6 worm cellular contexts compared by ENCODE assay signal in the genomic region with DNA sequence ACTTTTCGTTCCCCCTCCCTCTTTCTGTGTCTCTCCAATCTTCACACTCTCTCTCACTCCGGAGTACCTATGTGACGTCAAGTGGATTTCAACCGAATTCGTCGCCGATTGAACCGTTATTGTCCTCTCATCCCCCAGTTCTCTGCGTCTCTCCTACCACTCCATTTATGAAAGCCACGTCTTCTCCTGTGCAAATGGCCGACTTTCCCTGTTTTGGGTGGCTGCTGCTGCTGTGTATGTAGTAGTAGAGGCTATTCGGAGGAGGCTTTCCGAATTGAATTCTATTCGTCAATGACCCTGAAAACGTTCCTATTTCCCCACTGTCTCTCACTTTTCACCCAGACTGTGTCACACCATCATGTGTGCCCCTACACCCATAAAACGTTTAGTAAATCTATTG.
TF ChIP-seq lines count a peak whose summit lies in the region.

No protein-coding gene starts in this region.

TF ChIP-seq in whole organism, L1 larva, 84 proteins besides CTCF, POLR2A, EP300 and RAD21:
- no peak for TF ChIP-seq elt-2 (tag; optimal IDR thresholded peaks at IDR 0.05; lab: Kevin White, UChicago)
- no peak for TF ChIP-seq tlp-1 (tag; optimal IDR thresholded peaks at IDR 0.05; lab: Kevin White, UChicago)
- no peak for TF ChIP-seq ceh-88 (GFP tag; IDR thresholded peaks at IDR 0.05; lab: Robert Waterston, UW)
- TF ChIP-seq aly-2 (tag; optimal IDR thresholded peaks at IDR 0.05; lab: Kevin White, UChicago), result no peak
- TF ChIP-seq ceh-82 (tag; optimal IDR thresholded peaks at IDR 0.05; lab: Kevin White, UChicago), result no peak
- TF ChIP-seq nhr-85 (tag; lab: Kevin White, UChicago), result peak; percentile 27
- TF ChIP-seq lin-13 (GFP tag; optimal IDR thresholded peaks at IDR 0.05; lab: Kevin White, UChicago), result no peak
- TF ChIP-seq aha-1 (tag; optimal IDR thresholded peaks at IDR 0.05; lab: Kevin White, UChicago), result no peak
- TF ChIP-seq dpl-1 (GFP tag; optimal IDR thresholded peaks at IDR 0.05; lab: Kevin White, UChicago), result no peak
- TF ChIP-seq blmp-1 (tag; optimal IDR thresholded peaks at IDR 0.05; lab: Kevin White, UChicago), result peak; percentile 95
- TF ChIP-seq Y116A8C.19 (tag; optimal IDR thresholded peaks at IDR 0.05; lab: Kevin White, UChicago; ENCODE audit: borderline replicate concordance), result no peak
- no peak for TF ChIP-seq ets-5 (GFP tag; IDR thresholded peaks at IDR 0.05; lab: Robert Waterston, UW)
- TF ChIP-seq C16A3.4 (tag; optimal IDR thresholded peaks at IDR 0.05; lab: Kevin White, UChicago), result no peak
- peak; percentile 5 for TF ChIP-seq snu-23 (GFP tag; optimal IDR thresholded peaks at IDR 0.05; lab: Kevin White, UChicago)
TF ChIP-seq in whole organism, L1 larva: peak in this region for 3.

TF ChIP-seq in whole organism, L2 larva, 48 proteins besides CTCF, POLR2A, EP300 and RAD21:
- TF ChIP-seq sem-4 (tag; optimal IDR thresholded peaks at IDR 0.05; lab: Kevin White, UChicago) (peak; percentile 18), blmp-1 (tag; optimal IDR thresholded peaks at IDR 0.05; lab: Kevin White, UChicago; ENCODE audit: insufficient read depth) (peak; percentile 27), aly-2 (tag; optimal IDR thresholded peaks at IDR 0.05; lab: Kevin White, UChicago) (no peak), nhr-129 (tag; optimal IDR thresholded peaks at IDR 0.05; lab: Kevin White, UChicago) (peak; percentile 44), nhr-12 (tag; optimal IDR thresholded peaks at IDR 0.05; lab: Kevin White, UChicago) (no peak), nhr-25 (tag; optimal IDR thresholded peaks at IDR 0.05; lab: Kevin White, UChicago) (peak; percentile 34), sma-3 (GFP tag; optimal IDR thresholded peaks at IDR 0.05; lab: Kevin White, UChicago) (peak; percentile 26)

TF ChIP-seq in whole organism, L3 larva, 47 proteins besides CTCF, POLR2A, EP300 and RAD21:
- TF ChIP-seq jun-1 (tag; optimal IDR thresholded peaks at IDR 0.05; lab: Kevin White, UChicago) (no peak), nhr-23 (tag; optimal IDR thresholded peaks at IDR 0.05; lab: Kevin White, UChicago) (peak; percentile 70), hmg-11 (tag; optimal IDR thresholded peaks at IDR 0.05; lab: Kevin White, UChicago) (no peak), egl-5 (tag; optimal IDR thresholded peaks at IDR 0.05; lab: Kevin White, UChicago) (no peak), ceh-28 (tag; optimal IDR thresholded peaks at IDR 0.05; lab: Kevin White, UChicago) (peak; percentile 12), nhr-25 (tag; optimal IDR thresholded peaks at IDR 0.05; lab: Kevin White, UChicago) (peak; percentile 86), lsy-12 (tag; optimal IDR thresholded peaks at IDR 0.05; lab: Kevin White, UChicago) (no peak)

TF ChIP-seq in whole organism, L4 larva, 104 proteins besides CTCF, POLR2A, EP300 and RAD21:
- TF ChIP-seq ceh-82 (tag; optimal IDR thresholded peaks at IDR 0.05; lab: Kevin White, UChicago) (no peak), nhr-28 (tag; optimal IDR thresholded peaks at IDR 0.05; lab: Kevin White, UChicago) (peak; percentile 3), hif-1 (tag; optimal IDR thresholded peaks at IDR 0.05; lab: Kevin White, UChicago) (no peak), unc-62 (GFP tag; optimal IDR thresholded peaks at IDR 0.05 in 1 of 2; lab: Kevin White, UChicago) (peak in 1 of 2 experiments; percentile 87), unc-62 (tag; optimal IDR thresholded peaks at IDR 0.05; lab: Kevin White, UChicago) (no peak), nhr-25 (tag; optimal IDR thresholded peaks at IDR 0.05; lab: Kevin White, UChicago; ENCODE audit: borderline replicate concordance, insufficient read depth) (peak; percentile 37), ztf-11 (tag; optimal IDR thresholded peaks at IDR 0.05; lab: Kevin White, UChicago) (no peak)

TF ChIP-seq in whole organism, late embryonic, 69 proteins besides CTCF, POLR2A, EP300 and RAD21:
- no peak for TF ChIP-seq ceh-24 (tag; optimal IDR thresholded peaks at IDR 0.05; lab: Kevin White, UChicago)
- no peak for TF ChIP-seq unc-42 (tag; optimal IDR thresholded peaks at IDR 0.05; lab: Kevin White, UChicago)
- no peak for TF ChIP-seq T23F11.4 (GFP tag; optimal IDR thresholded peaks at IDR 0.05; lab: Kevin White, UChicago)
- TF ChIP-seq nhr-11 (tag; optimal IDR thresholded peaks at IDR 0.05; lab: Kevin White, UChicago), result no peak
- TF ChIP-seq K09A11.1 (tag; optimal IDR thresholded peaks at IDR 0.05; lab: Kevin White, UChicago; ENCODE audit: insufficient read depth), result no peak
- no peak for TF ChIP-seq pag-3 (tag; optimal IDR thresholded peaks at IDR 0.05; lab: Kevin White, UChicago; ENCODE audit: borderline replicate concordance)
- TF ChIP-seq sox-4 (tag; optimal IDR thresholded peaks at IDR 0.05; lab: Kevin White, UChicago), result no peak
- no peak for TF ChIP-seq fkh-10 (GFP tag; optimal IDR thresholded peaks at IDR 0.05; lab: Kevin White, UChicago)
- no peak for TF ChIP-seq ceh-2 (tag; optimal IDR thresholded peaks at IDR 0.05; lab: Kevin White, UChicago)
- TF ChIP-seq hlh-8 (tag; optimal IDR thresholded peaks at IDR 0.05; lab: Kevin White, UChicago), result no peak
- no peak for TF ChIP-seq pat-9 (tag; optimal IDR thresholded peaks at IDR 0.05; lab: Kevin White, UChicago)
- TF ChIP-seq pros-1 (tag; optimal IDR thresholded peaks at IDR 0.05; lab: Kevin White, UChicago), result peak; percentile 48
- no peak for TF ChIP-seq fax-1 (tag; optimal IDR thresholded peaks at IDR 0.05; lab: Kevin White, UChicago)
- TF ChIP-seq ceh-31 (tag; optimal IDR thresholded peaks at IDR 0.05; lab: Kevin White, UChicago), result peak; percentile 31
- TF ChIP-seq ceh-6 (GFP tag; optimal IDR thresholded peaks at IDR 0.05; lab: Kevin White, UChicago), result no peak
TF ChIP-seq in whole organism, late embryonic: peak in this region for 2.

TF ChIP-seq in whole organism, mixed stage, embryonic, 35 proteins besides CTCF, POLR2A, EP300 and RAD21:
- no peak for TF ChIP-seq pha-4 (tag; optimal IDR thresholded peaks at IDR 0.05; lab: Kevin White, UChicago)
- TF ChIP-seq nhr-12 (tag; optimal IDR thresholded peaks at IDR 0.05; lab: Kevin White, UChicago), result no peak
- no peak for TF ChIP-seq bed-3 (GFP tag; optimal IDR thresholded peaks at IDR 0.05; lab: Kevin White, UChicago)
- TF ChIP-seq sptf-1 (tag; optimal IDR thresholded peaks at IDR 0.05; lab: Kevin White, UChicago), result no peak
- no peak for TF ChIP-seq mab-5 (tag; optimal IDR thresholded peaks at IDR 0.05; lab: Kevin White, UChicago)
- no peak for TF ChIP-seq zip-8 (tag; optimal IDR thresholded peaks at IDR 0.05; lab: Kevin White, UChicago)
- no peak for TF ChIP-seq unc-39 (tag; optimal IDR thresholded peaks at IDR 0.05; lab: Kevin White, UChicago)
- no peak for TF ChIP-seq drap-1 (GFP tag; optimal IDR thresholded peaks at IDR 0.05; lab: Kevin White, UChicago)
- TF ChIP-seq ztf-11 (tag; optimal IDR thresholded peaks at IDR 0.05; lab: Kevin White, UChicago), result no peak
- no peak for TF ChIP-seq nhr-2 (tag; optimal IDR thresholded peaks at IDR 0.05; lab: Kevin White, UChicago)
- peak; percentile 13 for TF ChIP-seq cnd-1 (tag; optimal IDR thresholded peaks at IDR 0.05; lab: Kevin White, UChicago)
- TF ChIP-seq mls-2 (tag; optimal IDR thresholded peaks at IDR 0.05; lab: Kevin White, UChicago), result no peak
- TF ChIP-seq nhr-237 (tag; optimal IDR thresholded peaks at IDR 0.05; lab: Kevin White, UChicago), result no peak
- TF ChIP-seq lin-32 (GFP tag; optimal IDR thresholded peaks at IDR 0.05; lab: Kevin White, UChicago), result no peak
- peak; percentile 57 for TF ChIP-seq blmp-1 (tag; optimal IDR thresholded peaks at IDR 0.05; lab: Kevin White, UChicago)
- TF ChIP-seq mep-1 (tag; optimal IDR thresholded peaks at IDR 0.05; lab: Kevin White, UChicago), result no peak
- no peak for TF ChIP-seq ceh-43 (GFP tag; optimal IDR thresholded peaks at IDR 0.05; lab: Kevin White, UChicago)
- no peak for TF ChIP-seq unc-120 (tag; optimal IDR thresholded peaks at IDR 0.05; lab: Kevin White, UChicago; ENCODE audit: poor library complexity, severe bottlenecking)
- TF ChIP-seq snpc-4 (tag; optimal IDR thresholded peaks at IDR 0.05; lab: Kevin White, UChicago), result no peak
- peak; percentile 84 for TF ChIP-seq ham-2 (GFP tag; optimal IDR thresholded peaks at IDR 0.05; lab: Kevin White, UChicago)
